Fruit fly (Drosophila melanogaster): ENCODE measurements around the gene Rpt3.

Gene Rpt3

dm6 chrX:11137566-11138186 lies 12.8 kb downstream of the Rpt3 start, which contains the start of gene CDK2AP1 (continued):
- TF ChIP-seq Dref (GFP tag; IDR thresholded peaks at IDR 0.05) (peak; percentile 89), CG12155 (GFP tag; optimal IDR thresholded peaks at IDR 0.05) (no peak), pb (GFP tag; optimal IDR thresholded peaks at IDR 0.05) (no peak), B-H1 (GFP tag; IDR thresholded peaks at IDR 0.05) (no peak), CG14667 (GFP tag; IDR thresholded peaks at IDR 0.05) (no peak), Oaz (GFP tag; IDR thresholded peaks at IDR 0.05) (no peak), danr (GFP tag; IDR thresholded peaks at IDR 0.05) (no peak), ERR (GFP tag; optimal IDR thresholded peaks at IDR 0.05) (no peak), Rfx (GFP tag; IDR thresholded peaks at IDR 0.05) (peak; percentile 72), Pdp1 (GFP tag; optimal IDR thresholded peaks at IDR 0.05) (peak; percentile 20 to 46), lab (GFP tag; optimal IDR thresholded peaks at IDR 0.05) (no peak), CG15696 (tag; optimal IDR thresholded peaks at IDR 0.05) (no peak), gcm2 (GFP tag; optimal IDR thresholded peaks at IDR 0.05) (no peak), Dad (GFP tag; optimal IDR thresholded peaks at IDR 0.05) (no peak), cwo (GFP tag; optimal IDR thresholded peaks at IDR 0.05) (no peak), CG10321 (GFP tag; IDR thresholded peaks at IDR 0.05) (no peak), ap (GFP tag; IDR thresholded peaks at IDR 0.05) (no peak), CG30020 (tag; optimal IDR thresholded peaks at IDR 0.05) (peak; percentile 94), CG2199 (GFP tag; IDR thresholded peaks at IDR 0.05) (no peak), Hand (GFP tag; optimal IDR thresholded peaks at IDR 0.05) (no peak), CG6689 (GFP tag; IDR thresholded peaks at IDR 0.05) (no peak), insv (GFP tag; optimal IDR thresholded peaks at IDR 0.05) (no peak), sob (GFP tag; IDR thresholded peaks at IDR 0.05) (peak; percentile 27; the same call in 1 of the 2 replicates), ftz-f1 (GFP tag; optimal IDR thresholded peaks at IDR 0.05) (no peak), kni (GFP tag; optimal IDR thresholded peaks at IDR 0.05) (no peak), Gsc (GFP tag; IDR thresholded peaks at IDR 0.05) (no peak), CG5245 (GFP tag; optimal IDR thresholded peaks at IDR 0.05) (no peak), crc (GFP tag; optimal IDR thresholded peaks at IDR 0.05) (no peak), fru (optimal IDR thresholded peaks at IDR 0.05) (no peak), TFAM (GFP tag; optimal IDR thresholded peaks at IDR 0.05) (no peak), hkb (optimal IDR thresholded peaks at IDR 0.05) (no peak), hkb (GFP tag; IDR thresholded peaks at IDR 0.05) (peak; percentile 25; the same call in 1 of the 2 replicates), CG8944 (GFP tag; optimal IDR thresholded peaks at IDR 0.05) (peak; percentile 32), CG11560 (tag; IDR thresholded peaks at IDR 0.05) (no peak; the same call in 2 of the 3 replicates), CG14014 (GFP tag; IDR thresholded peaks at IDR 0.05) (0 out of 2 replicates have a peak, but pooled peaks have one; percentile 17), Side (GFP tag; optimal IDR thresholded peaks at IDR 0.05) (peak; percentile 13), prd (optimal IDR thresholded peaks at IDR 0.05) (no peak), prd (GFP tag; IDR thresholded peaks at IDR 0.05) (peak; percentile 9; the same call in 1 of the 3 replicates), tll (GFP tag; optimal IDR thresholded peaks at IDR 0.05) (peak in 1 of 2 experiments; percentile 71), ato (GFP tag; IDR thresholded peaks at IDR 0.05; ENCODE audit: partially characterized antibody) (peak; percentile 80), dati (GFP tag; IDR thresholded peaks at IDR 0.05) (no peak), zen2 (GFP tag; IDR thresholded peaks at IDR 0.05; ENCODE audit: partially characterized antibody) (peak; percentile 61), CG32767 (GFP tag; IDR thresholded peaks at IDR 0.05) (no peak), gt (GFP tag; IDR thresholded peaks at IDR 0.05) (no peak), chn (GFP tag; optimal IDR thresholded peaks at IDR 0.05) (peak; percentile 49), Trl (optimal IDR thresholded peaks at IDR 0.05) (no peak), Trl (GFP tag; optimal IDR thresholded peaks at IDR 0.05) (no peak), Chrac-16 (GFP tag; optimal IDR thresholded peaks at IDR 0.05) (peak; percentile 3), pzg (GFP tag; optimal IDR thresholded peaks at IDR 0.05) (peak; percentile 77), kah (GFP tag; optimal IDR thresholded peaks at IDR 0.05) (no peak), CG7556 (GFP tag; optimal IDR thresholded peaks at IDR 0.05) (no peak), abd-A (tag; optimal IDR thresholded peaks at IDR 0.05) (no peak)
